Worm (Caenorhabditis elegans): Measurements from ENCODE around the gene msp-32.
"Not testable (repeated sequence)": the region's sequence is repeated elsewhere in the genome, so short reads cannot be mapped to it uniquely, and the experiment has no call there.

Gene msp-32

DNA sequence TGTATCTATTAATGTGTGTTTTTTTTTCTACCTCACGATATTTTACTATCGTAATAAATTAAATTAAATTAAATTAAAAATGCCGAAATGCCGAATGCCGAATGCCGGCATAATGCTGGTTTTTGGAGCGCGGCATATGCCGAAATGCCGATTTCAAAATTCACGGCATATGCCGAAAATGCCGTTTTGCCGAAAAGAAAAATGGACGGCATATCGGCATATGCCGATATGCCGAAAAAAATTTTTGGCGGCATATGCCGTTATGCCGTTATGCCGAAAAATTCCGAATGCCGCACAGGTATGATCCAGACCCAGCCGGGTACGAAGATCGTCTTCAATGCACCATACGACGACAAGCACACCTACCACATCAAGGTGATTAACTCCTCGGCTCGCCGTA, at the start of gene msp-32:
msp-32 (plus strand) TSS at position 301 of the 400 bp plus-strand sequence.
- not testable (repeated sequence) for TF ChIP-seq blmp-1 (tag; optimal IDR thresholded peaks at IDR 0.05); zip-8 (tag; optimal IDR thresholded peaks at IDR 0.05); ceh-43 (GFP tag; optimal IDR thresholded peaks at IDR 0.05)

DNA sequence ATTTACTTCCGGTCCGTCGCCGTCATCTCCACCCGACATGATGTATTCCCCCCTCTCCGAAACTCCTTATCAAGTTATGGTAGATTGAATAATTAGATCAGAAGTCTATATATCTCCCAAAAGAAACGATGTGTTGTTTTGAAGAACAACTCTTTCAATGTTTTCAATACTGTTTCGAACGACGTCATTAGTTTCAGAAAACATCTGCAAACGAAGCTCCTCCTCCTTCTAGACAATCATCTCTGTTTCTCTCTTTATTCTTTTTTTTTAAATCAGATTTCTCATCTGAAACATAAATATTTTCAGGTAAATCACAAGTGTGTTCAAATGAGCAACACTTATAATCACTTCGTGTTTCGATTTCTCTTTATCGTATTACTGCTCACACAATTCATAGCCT, 48.7 kb upstream of the msp-32 start, which contains the start of gene T23B7.3:
T23B7.3 (plus strand) TSS at position 301 of the 400 bp plus-strand sequence.
- TF ChIP-seq ces-1 (GFP tag; optimal IDR thresholded peaks at IDR 0.05), result peak; percentile 5
- no peak for TF ChIP-seq nhr-237 (tag; optimal IDR thresholded peaks at IDR 0.05)

DNA sequence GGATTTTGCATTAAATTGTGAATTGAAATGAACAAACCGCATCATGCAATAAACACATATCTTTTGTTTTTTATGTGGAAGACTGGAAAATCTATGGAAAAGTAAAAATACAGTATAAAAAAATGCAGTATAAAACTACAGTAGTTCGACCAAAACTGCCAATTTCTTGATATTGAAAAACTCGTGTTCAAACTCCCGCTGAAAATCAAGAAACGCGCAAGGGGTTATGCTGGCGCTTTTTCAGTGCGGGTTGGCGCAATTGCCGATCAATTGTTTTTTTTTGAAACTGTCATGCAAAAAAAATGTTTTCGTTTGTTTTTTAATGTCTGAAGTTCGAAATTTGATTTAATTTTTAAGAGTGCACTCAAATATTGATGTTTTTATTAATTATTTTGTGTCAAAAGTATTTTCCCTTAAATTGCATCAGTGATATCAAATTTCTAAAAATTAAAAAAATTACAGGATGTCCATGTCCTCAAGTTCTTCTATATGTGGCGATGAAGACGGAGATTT, 47.0 kb upstream of the msp-32 start, which contains the start of gene dnj-9:
dnj-9 (plus strand) TSS at position 463 of the 513 bp plus-strand sequence.
- TF ChIP-seq sptf-1 (tag; optimal IDR thresholded peaks at IDR 0.05) (peak; percentile 87), snpc-4 (tag; optimal IDR thresholded peaks at IDR 0.05) (no peak), nhr-76 (tag; optimal IDR thresholded peaks at IDR 0.05) (no peak), ces-1 (GFP tag; optimal IDR thresholded peaks at IDR 0.05) (peak; percentile 59), lin-13 (tag; optimal IDR thresholded peaks at IDR 0.05) (peak; percentile 95), tbx-8 (GFP tag; optimal IDR thresholded peaks at IDR 0.05) (no peak), sem-2 (GFP tag; optimal IDR thresholded peaks at IDR 0.05) (no peak), mab-5 (tag; optimal IDR thresholded peaks at IDR 0.05) (peak; percentile 58), lin-32 (GFP tag; optimal IDR thresholded peaks at IDR 0.05) (no peak), ceh-39 (tag; optimal IDR thresholded peaks at IDR 0.05) (peak; percentile 60), nhr-237 (tag; optimal IDR thresholded peaks at IDR 0.05) (peak; percentile 87), mep-1 (tag; optimal IDR thresholded peaks at IDR 0.05) (peak; percentile 91), ceh-83 (GFP tag; optimal IDR thresholded peaks at IDR 0.05) (peak; percentile 59), ham-2 (GFP tag; optimal IDR thresholded peaks at IDR 0.05) (no peak), nhr-12 (tag; optimal IDR thresholded peaks at IDR 0.05) (no peak), bed-3 (GFP tag; optimal IDR thresholded peaks at IDR 0.05) (peak; percentile 34), flh-1 (GFP tag; optimal IDR thresholded peaks at IDR 0.05) (peak; percentile 34), drap-1 (GFP tag; optimal IDR thresholded peaks at IDR 0.05) (peak; percentile 13), elt-1 (tag; optimal IDR thresholded peaks at IDR 0.05; ENCODE audit: borderline replicate concordance, insufficient read depth) (no peak), elt-3 (tag; optimal IDR thresholded peaks at IDR 0.05) (peak; percentile 17), nhr-28 (tag; optimal IDR thresholded peaks at IDR 0.05) (no peak), nhr-2 (tag; optimal IDR thresholded peaks at IDR 0.05) (no peak), M03D4.4 (tag; optimal IDR thresholded peaks at IDR 0.05) (peak; percentile 79), ceh-43 (GFP tag; optimal IDR thresholded peaks at IDR 0.05) (peak; percentile 59), unc-62 (GFP tag; optimal IDR thresholded peaks at IDR 0.05) (peak; percentile 31), ztf-11 (tag; optimal IDR thresholded peaks at IDR 0.05) (peak; percentile 9), cnd-1 (tag; optimal IDR thresholded peaks at IDR 0.05) (peak; percentile 62), zip-8 (tag; optimal IDR thresholded peaks at IDR 0.05) (no peak), unc-120 (tag; optimal IDR thresholded peaks at IDR 0.05; ENCODE audit: poor library complexity, severe bottlenecking) (no peak), pha-4 (tag; optimal IDR thresholded peaks at IDR 0.05) (peak; percentile 70), hlh-1 (tag; optimal IDR thresholded peaks at IDR 0.05) (peak; percentile 77), unc-39 (tag; optimal IDR thresholded peaks at IDR 0.05) (no peak), lsy-2 (tag; optimal IDR thresholded peaks at IDR 0.05) (peak; percentile 82), mls-2 (tag; optimal IDR thresholded peaks at IDR 0.05) (peak; percentile 58), blmp-1 (tag; optimal IDR thresholded peaks at IDR 0.05) (peak; percentile 15)

DNA sequence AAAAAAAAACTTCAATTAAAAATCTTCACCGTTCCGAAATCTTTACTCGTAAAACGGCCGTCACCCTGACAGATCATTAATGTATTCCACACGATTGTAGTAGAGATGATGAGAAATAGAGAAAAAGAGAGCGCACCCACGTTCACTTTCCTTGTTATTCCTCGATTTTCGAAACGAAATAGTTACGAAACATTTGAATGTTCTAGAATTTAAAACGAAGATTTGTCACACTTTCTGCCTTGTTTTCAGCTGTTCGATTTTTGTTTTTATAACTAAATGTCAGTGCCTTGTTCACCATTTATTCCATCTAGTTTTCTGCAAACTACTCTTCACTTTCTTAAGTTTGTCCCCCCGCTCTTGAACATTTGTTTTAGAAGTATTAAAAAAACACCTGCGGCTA, 43.9 kb upstream of the msp-32 start:
- TF ChIP-seq blmp-1 (tag; optimal IDR thresholded peaks at IDR 0.05), result no peak
- no peak for TF ChIP-seq mab-5 (tag; optimal IDR thresholded peaks at IDR 0.05)
- no peak for TF ChIP-seq elt-1 (tag; optimal IDR thresholded peaks at IDR 0.05; ENCODE audit: borderline replicate concordance, insufficient read depth)
- TF ChIP-seq nhr-28 (tag; optimal IDR thresholded peaks at IDR 0.05), result no peak
- TF ChIP-seq pha-4 (tag; optimal IDR thresholded peaks at IDR 0.05), result no peak
- TF ChIP-seq lsy-2 (tag; optimal IDR thresholded peaks at IDR 0.05), result no peak
- TF ChIP-seq unc-39 (tag; optimal IDR thresholded peaks at IDR 0.05), result no peak
- TF ChIP-seq nhr-76 (tag; optimal IDR thresholded peaks at IDR 0.05), result no peak
- no peak for TF ChIP-seq ces-1 (GFP tag; optimal IDR thresholded peaks at IDR 0.05)
- no peak for TF ChIP-seq nhr-2 (tag; optimal IDR thresholded peaks at IDR 0.05)
- TF ChIP-seq flh-1 (GFP tag; optimal IDR thresholded peaks at IDR 0.05), result no peak
- no peak for TF ChIP-seq snpc-4 (tag; optimal IDR thresholded peaks at IDR 0.05)
- no peak for TF ChIP-seq ceh-39 (tag; optimal IDR thresholded peaks at IDR 0.05)

All from whole organism, mixed stage, embryonic.